Fruit fly (Drosophila melanogaster): Measurements from ENCODE around the gene nAChRbeta3.
A peak's percentile ranks its signal among the peaks of the same experiment; 100 is the strongest.

Gene nAChRbeta3

dm6 chr2L:521940-522632 is 22.8 kb upstream of the nAChRbeta3 start (continued):
- no peak for TF ChIP-seq cad (GFP tag; optimal IDR thresholded peaks at IDR 0.05)
- peak; percentile 70 for TF ChIP-seq CG17385 (GFP tag; optimal IDR thresholded peaks at IDR 0.05)
- TF ChIP-seq CG6175 (GFP tag; IDR thresholded peaks at IDR 0.05): 0 out of 3 replicates have a peak, but pooled peaks have one; percentile 27
- peak; percentile 65 for TF ChIP-seq Oaz (GFP tag; IDR thresholded peaks at IDR 0.05)
- peak; percentile 89 for TF ChIP-seq CG14441 (GFP tag; IDR thresholded peaks at IDR 0.05)
- peak; percentile 86 for TF ChIP-seq otp (GFP tag; IDR thresholded peaks at IDR 0.05)
- TF ChIP-seq E2f1 (GFP tag; IDR thresholded peaks at IDR 0.05): peak; percentile 86
- no peak for TF ChIP-seq hkb (optimal IDR thresholded peaks at IDR 0.05)
- peak; percentile 74 for TF ChIP-seq hkb (GFP tag; IDR thresholded peaks at IDR 0.05)
- TF ChIP-seq ind (GFP tag; optimal IDR thresholded peaks at IDR 0.05): peak; percentile 82
- no peak for TF ChIP-seq Lpt (GFP tag; optimal IDR thresholded peaks at IDR 0.05)
- TF ChIP-seq slp2 (GFP tag; optimal IDR thresholded peaks at IDR 0.05): peak; percentile 61
- TF ChIP-seq CkIIα-i1 (GFP tag; IDR thresholded peaks at IDR 0.05): no peak
- TF ChIP-seq vvl (GFP tag; IDR thresholded peaks at IDR 0.05): peak; percentile 93
- peak; percentile 49 for TF ChIP-seq CG15011 (GFP tag; optimal IDR thresholded peaks at IDR 0.05)
- peak; percentile 47 for TF ChIP-seq Rfx (GFP tag; IDR thresholded peaks at IDR 0.05)
- no peak for TF ChIP-seq CG13287 (GFP tag; IDR thresholded peaks at IDR 0.05; ENCODE audit: partially characterized antibody)
- TF ChIP-seq CG13296 (GFP tag; optimal IDR thresholded peaks at IDR 0.05): peak; percentile 58
- no peak for TF ChIP-seq Doc2 (GFP tag; IDR thresholded peaks at IDR 0.05)
- TF ChIP-seq Mad (GFP tag; optimal IDR thresholded peaks at IDR 0.05): peak; percentile 18
- TF ChIP-seq Side (GFP tag; optimal IDR thresholded peaks at IDR 0.05): peak; percentile 8
- peak; percentile 45 to 71 for TF ChIP-seq Hr51 (GFP tag; optimal IDR thresholded peaks at IDR 0.05)
- TF ChIP-seq slou (GFP tag; optimal IDR thresholded peaks at IDR 0.05): no peak
- TF ChIP-seq CG3281 (GFP tag; optimal IDR thresholded peaks at IDR 0.05): peak; percentile 61
- TF ChIP-seq hth (optimal IDR thresholded peaks at IDR 0.05): no peak
- TF ChIP-seq CG1832 (GFP tag; optimal IDR thresholded peaks at IDR 0.05): no peak
- TF ChIP-seq CG8924 (tag; optimal IDR thresholded peaks at IDR 0.05): peak; percentile 75
- TF ChIP-seq Elba2 (GFP tag; optimal IDR thresholded peaks at IDR 0.05): peak; percentile 33
- TF ChIP-seq CG17912 (GFP tag; optimal IDR thresholded peaks at IDR 0.05): no peak
- TF ChIP-seq pfk (GFP tag; optimal IDR thresholded peaks at IDR 0.05): no peak
- peak; percentile 69 for TF ChIP-seq seq (GFP tag; IDR thresholded peaks at IDR 0.05)
- no peak for TF ChIP-seq hbn (GFP tag; IDR thresholded peaks at IDR 0.05; ENCODE audit: partially characterized antibody)
- TF ChIP-seq run (tag; optimal IDR thresholded peaks at IDR 0.05): peak; percentile 28
- peak; percentile 80 for TF ChIP-seq CG4730 (GFP tag; IDR thresholded peaks at IDR 0.05)
- TF ChIP-seq Rx (GFP tag; IDR thresholded peaks at IDR 0.05): peak; percentile 83
- TF ChIP-seq CG3726 (GFP tag; IDR thresholded peaks at IDR 0.05): peak; percentile 56; the same call in 1 of the 3 replicates
- TF ChIP-seq vnd (GFP tag; IDR thresholded peaks at IDR 0.05; ENCODE audit: partially characterized antibody): no peak
- TF ChIP-seq ERR (GFP tag; optimal IDR thresholded peaks at IDR 0.05): no peak
- TF ChIP-seq CG31441 (GFP tag; IDR thresholded peaks at IDR 0.05): peak; percentile 79
- TF ChIP-seq Fer2 (tag; optimal IDR thresholded peaks at IDR 0.05): no peak
- TF ChIP-seq CG10462 (GFP tag; optimal IDR thresholded peaks at IDR 0.05): peak; percentile 73
- TF ChIP-seq wek (GFP tag; optimal IDR thresholded peaks at IDR 0.05): peak; percentile 31
- TF ChIP-seq CG16815 (GFP tag; optimal IDR thresholded peaks at IDR 0.05): peak; percentile 81
- peak in 1 of 2 experiments; percentile 58 for TF ChIP-seq tll (GFP tag; optimal IDR thresholded peaks at IDR 0.05)
- peak; percentile 83 for TF ChIP-seq CG11695 (GFP tag; IDR thresholded peaks at IDR 0.05)
- peak; percentile 61 for TF ChIP-seq Hmr (GFP tag; optimal IDR thresholded peaks at IDR 0.05)
- TF ChIP-seq ato (GFP tag; IDR thresholded peaks at IDR 0.05; ENCODE audit: partially characterized antibody): no peak
- peak; percentile 44; the same call in 1 of the 2 replicates for TF ChIP-seq Atf6 (GFP tag; IDR thresholded peaks at IDR 0.05)
- no peak for TF ChIP-seq zen2 (GFP tag; IDR thresholded peaks at IDR 0.05; ENCODE audit: partially characterized antibody)
- peak; percentile 70 for TF ChIP-seq dan (GFP tag; IDR thresholded peaks at IDR 0.05)

Measured in whole organism, embryonic.